Fruit fly (Drosophila melanogaster): ENCODE results near the gene CG6980.

CG6980 gene

dm6 chr3R:24813637-24814301 is 6.3 kb downstream of the CG6980 start, which contains the start of the genes lili and CG34150 (continued):
- TF ChIP-seq Sry-β (GFP tag; optimal IDR thresholded peaks at IDR 0.05) (peak; percentile 27), Xbp1 (GFP tag; optimal IDR thresholded peaks at IDR 0.05) (peak; percentile 84), repo (GFP tag; optimal IDR thresholded peaks at IDR 0.05) (peak; percentile 53), D (optimal IDR thresholded peaks at IDR 0.05) (no peak), D (GFP tag; optimal IDR thresholded peaks at IDR 0.05) (no peak), CG2678 (tag; optimal IDR thresholded peaks at IDR 0.05) (peak; percentile 81), Sox100B (GFP tag; optimal IDR thresholded peaks at IDR 0.05) (no peak), Antp (GFP tag; optimal IDR thresholded peaks at IDR 0.05) (peak; percentile 55), Atf6 (GFP tag; IDR thresholded peaks at IDR 0.05) (peak; percentile 80; the same call in 1 of the 2 replicates), hkb (optimal IDR thresholded peaks at IDR 0.05) (peak; percentile 19), hkb (GFP tag; IDR thresholded peaks at IDR 0.05) (peak; percentile 69), salm (tag; optimal IDR thresholded peaks at IDR 0.05) (no peak), CG8388 (GFP tag; optimal IDR thresholded peaks at IDR 0.05) (peak; percentile 55), CG16815 (GFP tag; optimal IDR thresholded peaks at IDR 0.05) (peak; percentile 7), CG7271 (tag; optimal IDR thresholded peaks at IDR 0.05) (peak; percentile 66), so (GFP tag; IDR thresholded peaks at IDR 0.05) (no peak), CG11456 (GFP tag; IDR thresholded peaks at IDR 0.05) (peak; percentile 77; the same call in 2 of the 3 replicates), CG12659 (GFP tag; optimal IDR thresholded peaks at IDR 0.05) (peak; percentile 80), CG30403 (GFP tag; optimal IDR thresholded peaks at IDR 0.05) (peak; percentile 85), aop (GFP tag; IDR thresholded peaks at IDR 0.05) (no peak), CG1602 (GFP tag; optimal IDR thresholded peaks at IDR 0.05) (peak; percentile 70), Fer1 (GFP tag; optimal IDR thresholded peaks at IDR 0.05) (peak; percentile 69), cwo (GFP tag; optimal IDR thresholded peaks at IDR 0.05) (peak; percentile 40), tio (GFP tag; optimal IDR thresholded peaks at IDR 0.05) (peak; percentile 54), NFAT (GFP tag; IDR thresholded peaks at IDR 0.05) (peak; percentile 54; the same call in 1 of the 2 replicates), ab (GFP tag; optimal IDR thresholded peaks at IDR 0.05) (no peak), CG42726 (GFP tag; IDR thresholded peaks at IDR 0.05; ENCODE audit: partially characterized antibody) (peak; percentile 56; the same call in 1 of the 2 replicates), sc (optimal IDR thresholded peaks at IDR 0.05) (no peak), sc (GFP tag; optimal IDR thresholded peaks at IDR 0.05) (peak; percentile 36), CG3726 (GFP tag; IDR thresholded peaks at IDR 0.05) (0 out of 3 replicates have a peak, but pooled peaks have one; percentile 31), CG9797 (GFP tag; optimal IDR thresholded peaks at IDR 0.05) (peak; percentile 46), Hmx (GFP tag; optimal IDR thresholded peaks at IDR 0.05) (peak; percentile 30), Six4 (GFP tag; optimal IDR thresholded peaks at IDR 0.05) (peak; percentile 77), HmgZ (tag; optimal IDR thresholded peaks at IDR 0.05) (peak; percentile 63), ems (GFP tag; optimal IDR thresholded peaks at IDR 0.05) (peak; percentile 70), run (tag; optimal IDR thresholded peaks at IDR 0.05) (no peak), wor (GFP tag; IDR thresholded peaks at IDR 0.05) (0 out of 2 replicates have a peak, but pooled peaks have one; percentile 26), CG1647 (GFP tag; optimal IDR thresholded peaks at IDR 0.05) (peak; percentile 64), Ravus (GFP tag; IDR thresholded peaks at IDR 0.05) (no peak), CG3407 (GFP tag; optimal IDR thresholded peaks at IDR 0.05) (peak; percentile 13), CG8944 (GFP tag; optimal IDR thresholded peaks at IDR 0.05) (peak; percentile 67), phol (tag; optimal IDR thresholded peaks at IDR 0.05) (peak; percentile 90), CG12942 (GFP tag; optimal IDR thresholded peaks at IDR 0.05) (peak; percentile 74), CG11695 (GFP tag; IDR thresholded peaks at IDR 0.05) (no peak), CG17612 (GFP tag; IDR thresholded peaks at IDR 0.05) (0 out of 2 replicates have a peak, but pooled peaks have one; percentile 36), gro (GFP tag; optimal IDR thresholded peaks at IDR 0.05) (peak; percentile 81), Stat92E (GFP tag; optimal IDR thresholded peaks at IDR 0.05) (no peak), Kr (GFP tag; optimal IDR thresholded peaks at IDR 0.05) (no peak), Elba2 (GFP tag; optimal IDR thresholded peaks at IDR 0.05) (no peak), Hr39 (optimal IDR thresholded peaks at IDR 0.05) (no peak), cato (GFP tag; optimal IDR thresholded peaks at IDR 0.05; ENCODE audit: borderline replicate concordance) (peak; percentile 34)

All from whole organism, embryonic.